Fruit fly (Drosophila melanogaster) whole organism: Measurements from ENCODE around the gene CG13056.

Experiments used
- EcR ChIP-seq, 2 experiments: fragments of >200 bp; optimal IDR thresholded peaks; 2 replicates each; lab custom pipeline; 2017; ENCODE audit warnings: missing biosample characterization in 2 of 2, missing genetic modification characterization in 2 of 2, missing genetic modification reagents in 2 of 2
- psq ChIP-seq: fragments of >200 bp; optimal IDR thresholded peaks from 2 replicates; lab custom pipeline; 2017
- usp ChIP-seq: fragments of >200 bp; optimal IDR thresholded peaks from 2 replicates; lab custom pipeline; 2017; ENCODE audit warnings: missing biosample characterization, missing genetic modification characterization, mixed read lengths

- no peak for TF ChIP-seq EcR (GFP tag; optimal IDR thresholded peaks at IDR 0.05; lab: Kevin White, UChicago)
- TF ChIP-seq usp (GFP tag; lab: Kevin White, UChicago) = no peak
- TF ChIP-seq psq (lab: Kevin White, UChicago) = no peak
These were observed 24.7 kb upstream of the CG13056 start, which contains the start of gene CG13042 for dm6 chr3L:16308380-16308779.
